Fruit fly (Drosophila melanogaster) whole organism, pupa: Measurements from ENCODE around the gene CG31974.

Experiments used
- CG10348 ChIP-seq: fragments of 200-800 bp; sonication (Bioruptor generic); IDR thresholded peaks from 2 replicates; pipeline ENCODE4 v1.3.6; 2022; ENCODE audit warnings: missing biosample characterization, missing genetic modification characterization
- CG12605 ChIP-seq: fragments of 200-800 bp; sonication (Bioruptor generic); IDR thresholded peaks from 2 replicates; pipeline ENCODE4 v1.3.6; 2022; ENCODE audit warnings: missing biosample characterization, missing genetic modification characterization
- CG15710 ChIP-seq: fragments of 200-800 bp; sonication (Bioruptor generic); optimal IDR thresholded peaks from 2 replicates; lab custom pipeline; 2018; ENCODE audit warnings: missing biosample characterization, mild to moderate bottlenecking, missing genetic modification characterization, moderate library complexity
- CG4496 ChIP-seq: fragments of 200-800 bp; sonication (Bioruptor generic); IDR thresholded peaks from 3 replicates; pipeline ENCODE4 v1.3.6; 2022; ENCODE audit warnings: missing biosample characterization, missing genetic modification characterization
- CG8159 ChIP-seq: fragments of 200-800 bp; sonication (Bioruptor generic); optimal IDR thresholded peaks from 3 replicates; lab custom pipeline; 2018; ENCODE audit warnings: missing biosample characterization, mild to moderate bottlenecking, missing genetic modification characterization, moderate library complexity
- CG8301 ChIP-seq: fragments of 200-800 bp; sonication (Bioruptor generic); optimal IDR thresholded peaks from 2 replicates; lab custom pipeline; 2018; ENCODE audit warnings: missing biosample characterization, mild to moderate bottlenecking, missing genetic modification characterization
- CG9948 ChIP-seq: fragments of 200-800 bp; sonication (Bioruptor generic); optimal IDR thresholded peaks from 2 replicates; lab custom pipeline; 2018; ENCODE audit warnings: missing biosample characterization, mild to moderate bottlenecking, missing genetic modification characterization, moderate library complexity
- D1 ChIP-seq: fragments of 200-800 bp; sonication (Bioruptor generic); optimal IDR thresholded peaks from 2 replicates; lab custom pipeline; 2018; ENCODE audit warnings: missing biosample characterization, mild to moderate bottlenecking, missing genetic modification characterization, moderate library complexity
- EcR ChIP-seq: fragments of 200-800 bp; sonication (Bioruptor generic); optimal IDR thresholded peaks from 3 replicates; lab custom pipeline; 2019; ENCODE audit warnings: missing biosample characterization, missing genetic modification characterization, mild to moderate bottlenecking, moderate library complexity, missing genetic modification reagents
- Pif1B ChIP-seq: fragments of 200-800 bp; sonication (Bioruptor generic); optimal IDR thresholded peaks from 3 replicates; lab custom pipeline; 2016; ENCODE audit warnings: missing biosample characterization, missing genetic modification characterization
- Snoo ChIP-seq: fragments of 200-800 bp; sonication (Bioruptor generic); optimal IDR thresholded peaks from 3 replicates; lab custom pipeline; 2017; ENCODE audit warnings: missing biosample characterization, mild to moderate bottlenecking, missing genetic modification characterization, inconsistent platforms
- gl ChIP-seq: fragments of 200-800 bp; sonication (Bioruptor generic); optimal IDR thresholded peaks from 2 replicates; lab custom pipeline; 2018; ENCODE audit warnings: missing biosample characterization, mild to moderate bottlenecking, missing genetic modification characterization
- rn ChIP-seq: fragments of 200-800 bp; sonication (Bioruptor generic); IDR thresholded peaks from 2 replicates; pipeline ENCODE4 v1.3.6; 2022; ENCODE audit warnings: missing biosample characterization, missing genetic modification characterization

dm6 chr2L:182360-183144 lies 39.7 kb upstream of the CG31974 start:
- no peak for TF ChIP-seq CG8301 (tag; lab: Kevin White, UChicago)
- no peak for TF ChIP-seq CG8159
- TF ChIP-seq gl (tag; lab: Kevin White, UChicago): no peak
- TF ChIP-seq CG4496 (GFP tag; lab: Robert Waterston, UW): peak; percentile 57
- TF ChIP-seq CG15710 (tag; lab: Kevin White, UChicago): no peak
- no peak for TF ChIP-seq Pif1B (GFP tag; lab: Kevin White, UChicago)
- TF ChIP-seq EcR (GFP tag; lab: Kevin White, UChicago): peak; percentile 82
- TF ChIP-seq CG10348 (GFP tag; lab: Robert Waterston, UW): no peak
- TF ChIP-seq Snoo (tag; lab: Kevin White, UChicago): no peak
- TF ChIP-seq rn (GFP tag; lab: Robert Waterston, UW): no peak
- no peak for TF ChIP-seq CG12605 (GFP tag; lab: Robert Waterston, UW)
- no peak for TF ChIP-seq D1 (tag; lab: Kevin White, UChicago)
- no peak for TF ChIP-seq CG9948 (tag; lab: Kevin White, UChicago)
